Fruit fly (Drosophila melanogaster): ENCODE data around the gene Qsox4.

Gene Qsox4

dm6 chr3R:23723381-23724034, 20.9 kb downstream of the Qsox4 start (continued):
- TF ChIP-seq Dfd (GFP tag; optimal IDR thresholded peaks at IDR 0.05): no peak
- peak; percentile 97 for TF ChIP-seq Med (GFP tag)
- peak; percentile 85 for TF ChIP-seq fd64A (GFP tag; optimal IDR thresholded peaks at IDR 0.05)
- TF ChIP-seq shn (GFP tag; optimal IDR thresholded peaks at IDR 0.05): no peak
- peak; percentile 48 for TF ChIP-seq CG2712 (tag; optimal IDR thresholded peaks at IDR 0.05)
- TF ChIP-seq CG16813 (GFP tag; IDR thresholded peaks at IDR 0.05; ENCODE audit: partially characterized antibody): no peak
- peak; percentile 71 for TF ChIP-seq CG13296 (GFP tag; optimal IDR thresholded peaks at IDR 0.05)
- no peak for TF ChIP-seq Poxn (GFP tag; IDR thresholded peaks at IDR 0.05)
- no peak for TF ChIP-seq emc (GFP tag; optimal IDR thresholded peaks at IDR 0.05)
- TF ChIP-seq Mad (GFP tag; optimal IDR thresholded peaks at IDR 0.05): no peak
- TF ChIP-seq CG8478 (optimal IDR thresholded peaks at IDR 0.05): no peak
- TF ChIP-seq CG13424 (tag; optimal IDR thresholded peaks at IDR 0.05): peak; percentile 27
- peak; percentile 43 for TF ChIP-seq run (tag; optimal IDR thresholded peaks at IDR 0.05)
- TF ChIP-seq crol (GFP tag; IDR thresholded peaks at IDR 0.05): 0 out of 2 replicates have a peak, but pooled peaks have one; percentile 3
- TF ChIP-seq ftz-f1 (GFP tag; optimal IDR thresholded peaks at IDR 0.05): no peak
- TF ChIP-seq repo (GFP tag; optimal IDR thresholded peaks at IDR 0.05): peak; percentile 85
- no peak for TF ChIP-seq ERR (GFP tag; optimal IDR thresholded peaks at IDR 0.05)
- peak; percentile 49; the same call in 1 of the 2 replicates for TF ChIP-seq bowl (GFP tag; IDR thresholded peaks at IDR 0.05)
- no peak for TF ChIP-seq en (GFP tag; optimal IDR thresholded peaks at IDR 0.05)
- TF ChIP-seq Hand (GFP tag; optimal IDR thresholded peaks at IDR 0.05): no peak
- no peak for TF ChIP-seq CG4820 (GFP tag; optimal IDR thresholded peaks at IDR 0.05)
- peak; percentile 7 for TF ChIP-seq jumu (GFP tag; optimal IDR thresholded peaks at IDR 0.05)
- TF ChIP-seq ci (GFP tag; IDR thresholded peaks at IDR 0.05): peak; percentile 81
- TF ChIP-seq trem (tag; optimal IDR thresholded peaks at IDR 0.05): peak; percentile 9
- peak; percentile 77 for TF ChIP-seq CG1024 (GFP tag; IDR thresholded peaks at IDR 0.05)
- TF ChIP-seq Stat92E (GFP tag; optimal IDR thresholded peaks at IDR 0.05): peak in 1 of 3 experiments; percentile 47
- TF ChIP-seq fd102C (GFP tag; optimal IDR thresholded peaks at IDR 0.05): no peak
- no peak for TF ChIP-seq CG7928 (GFP tag; optimal IDR thresholded peaks at IDR 0.05)
- TF ChIP-seq CG7839 (tag; optimal IDR thresholded peaks at IDR 0.05): peak; percentile 22
- no peak for TF ChIP-seq CG7271 (tag; optimal IDR thresholded peaks at IDR 0.05)
- TF ChIP-seq Fer1 (GFP tag; optimal IDR thresholded peaks at IDR 0.05): peak; percentile 80
- peak; percentile 48 for TF ChIP-seq gem (tag; optimal IDR thresholded peaks at IDR 0.05)
- TF ChIP-seq Optix (GFP tag; IDR thresholded peaks at IDR 0.05): peak; percentile 42; the same call in 1 of the 3 replicates
- TF ChIP-seq fd96Cb (tag; optimal IDR thresholded peaks at IDR 0.05): peak; percentile 3
- no peak for TF ChIP-seq Scr (GFP tag; IDR thresholded peaks at IDR 0.05; ENCODE audit: partially characterized antibody)
- no peak for TF ChIP-seq tup (GFP tag; optimal IDR thresholded peaks at IDR 0.05)
- TF ChIP-seq tin (GFP tag; optimal IDR thresholded peaks at IDR 0.05): no peak
- no peak for TF ChIP-seq unc-4 (GFP tag; IDR thresholded peaks at IDR 0.05; ENCODE audit: partially characterized antibody)
- no peak for TF ChIP-seq CG13287 (GFP tag; IDR thresholded peaks at IDR 0.05; ENCODE audit: partially characterized antibody)
- no peak for TF ChIP-seq CG2129 (GFP tag; IDR thresholded peaks at IDR 0.05; ENCODE audit: partially characterized antibody)
- TF ChIP-seq CG6654 (GFP tag; optimal IDR thresholded peaks at IDR 0.05): no peak
- TF ChIP-seq ATbp (GFP tag; optimal IDR thresholded peaks at IDR 0.05): peak; percentile 93
- no peak for TF ChIP-seq CG43689 (GFP tag; IDR thresholded peaks at IDR 0.05)
- no peak for TF ChIP-seq chn (GFP tag; optimal IDR thresholded peaks at IDR 0.05)
- no peak for TF ChIP-seq Ets97D (GFP tag; optimal IDR thresholded peaks at IDR 0.05)
- TF ChIP-seq phol (tag; optimal IDR thresholded peaks at IDR 0.05): no peak
- TF ChIP-seq CG34422 (GFP tag; IDR thresholded peaks at IDR 0.05): 0 out of 3 replicates have a peak, but pooled peaks have one; percentile 49
- no peak for TF ChIP-seq CG30431 (GFP tag; optimal IDR thresholded peaks at IDR 0.05)
- no peak for TF ChIP-seq zf30C (GFP tag; optimal IDR thresholded peaks at IDR 0.05)
- no peak for TF ChIP-seq Oaz (GFP tag; IDR thresholded peaks at IDR 0.05)

All from whole organism, embryonic.